Fruit fly (Drosophila melanogaster): ENCODE data around the gene Remo.
A peak's percentile ranks its signal among the peaks of the same experiment; 100 is the strongest.

Remo gene

dm6 chrX:13334434-13335146 lies 46.7 kb downstream of the Remo start (continued):
- TF ChIP-seq gro (GFP tag; optimal IDR thresholded peaks at IDR 0.05) (peak; percentile 58), CG6813 (GFP tag; optimal IDR thresholded peaks at IDR 0.05) (peak; percentile 10), wdn (GFP tag; IDR thresholded peaks at IDR 0.05) (no peak), CG7839 (tag; optimal IDR thresholded peaks at IDR 0.05) (peak; percentile 5), sob (GFP tag; IDR thresholded peaks at IDR 0.05) (peak; percentile 65), CG8281 (tag; optimal IDR thresholded peaks at IDR 0.05) (no peak), CG1603 (tag; optimal IDR thresholded peaks at IDR 0.05) (peak; percentile 61), pho (GFP tag; optimal IDR thresholded peaks at IDR 0.05) (peak; percentile 53), Opbp (GFP tag; IDR thresholded peaks at IDR 0.05; ENCODE audit: partially characterized antibody) (peak; percentile 25; the same call in 1 of the 3 replicates), CG6272 (GFP tag; IDR thresholded peaks at IDR 0.05) (no peak), CTCF (GFP tag; optimal IDR thresholded peaks at IDR 0.05) (peak; percentile 29), Rfx (GFP tag; IDR thresholded peaks at IDR 0.05) (peak; percentile 75), shn (GFP tag; optimal IDR thresholded peaks at IDR 0.05) (peak; percentile 54), yki (optimal IDR thresholded peaks at IDR 0.05) (no peak), chif (GFP tag; optimal IDR thresholded peaks at IDR 0.05) (peak in 1 of 2 experiments; percentile 15), NC2β (GFP tag; optimal IDR thresholded peaks at IDR 0.05) (peak; percentile 34), CG12769 (tag; optimal IDR thresholded peaks at IDR 0.05) (peak; percentile 59), E2f2 (GFP tag; IDR thresholded peaks at IDR 0.05) (peak; percentile 95), CG5245 (GFP tag; optimal IDR thresholded peaks at IDR 0.05) (peak; percentile 9), Xbp1 (GFP tag; optimal IDR thresholded peaks at IDR 0.05) (peak; percentile 41), CG15601 (tag; optimal IDR thresholded peaks at IDR 0.05) (peak; percentile 84), CG3163 (GFP tag; optimal IDR thresholded peaks at IDR 0.05) (peak; percentile 31), gsb (GFP tag; IDR thresholded peaks at IDR 0.05) (no peak), CG13624 (GFP tag; optimal IDR thresholded peaks at IDR 0.05) (peak; percentile 62), inv (GFP tag; IDR thresholded peaks at IDR 0.05; ENCODE audit: partially characterized antibody) (no peak), Dp (GFP tag; optimal IDR thresholded peaks at IDR 0.05) (peak; percentile 91), exex (tag; optimal IDR thresholded peaks at IDR 0.05) (peak; percentile 90), MTF-1 (GFP tag; optimal IDR thresholded peaks at IDR 0.05; ENCODE audit: borderline replicate concordance) (peak; percentile 5), CG11247 (GFP tag; IDR thresholded peaks at IDR 0.05) (peak; percentile 52; the same call in 1 of the 2 replicates), grau (tag; optimal IDR thresholded peaks at IDR 0.05) (peak; percentile 9), CG18011 (GFP tag; optimal IDR thresholded peaks at IDR 0.05) (peak; percentile 23), CG2116 (GFP tag; optimal IDR thresholded peaks at IDR 0.05) (peak; percentile 41), ind (GFP tag; optimal IDR thresholded peaks at IDR 0.05) (peak; percentile 14), CG11398 (GFP tag; optimal IDR thresholded peaks at IDR 0.05) (peak; percentile 52), CG10565 (GFP tag; optimal IDR thresholded peaks at IDR 0.05) (no peak), HLH54F (GFP tag; optimal IDR thresholded peaks at IDR 0.05) (peak; percentile 54), CG4404 (GFP tag; IDR thresholded peaks at IDR 0.05) (no peak), HLH3B (GFP tag; IDR thresholded peaks at IDR 0.05) (peak; percentile 38; the same call in 1 of the 2 replicates), Pdp1 (GFP tag; optimal IDR thresholded peaks at IDR 0.05) (peak; percentile 29 to 86), repo (GFP tag; optimal IDR thresholded peaks at IDR 0.05) (peak; percentile 15), sd (tag; optimal IDR thresholded peaks at IDR 0.05) (peak; percentile 86), nmo (GFP tag; optimal IDR thresholded peaks at IDR 0.05) (peak; percentile 2), CG14710 (tag; optimal IDR thresholded peaks at IDR 0.05) (peak; percentile 47), Hr78 (GFP tag; optimal IDR thresholded peaks at IDR 0.05) (peak in 1 of 2 experiments; percentile 91), Antp (GFP tag; optimal IDR thresholded peaks at IDR 0.05) (peak; percentile 33), pum (GFP tag; optimal IDR thresholded peaks at IDR 0.05) (peak; percentile 19), HmgD (GFP tag; optimal IDR thresholded peaks at IDR 0.05) (peak; percentile 33), gfzf (GFP tag; optimal IDR thresholded peaks at IDR 0.05) (peak; percentile 25), her (GFP tag; optimal IDR thresholded peaks at IDR 0.05) (peak; percentile 15), CG17359 (tag; optimal IDR thresholded peaks at IDR 0.05) (peak; percentile 20)
